Worm (Caenorhabditis elegans): ENCODE measurements around the gene ddx-46.

ce11 chrIV:1255632-1256031 lies 53.8 kb downstream of the ddx-46 start, which contains the start of gene clec-167:
- TF ChIP-seq unc-86 (tag; optimal IDR thresholded peaks at IDR 0.05) (no peak), C08G9.2 (tag; optimal IDR thresholded peaks at IDR 0.05) (no peak), ama-1 (optimal IDR thresholded peaks at IDR 0.05) (no peak), che-1 (tag; optimal IDR thresholded peaks at IDR 0.05) (no peak), nhr-11 (tag; optimal IDR thresholded peaks at IDR 0.05) (no peak), F13H6.1 (tag; optimal IDR thresholded peaks at IDR 0.05) (no peak), pag-3 (tag; optimal IDR thresholded peaks at IDR 0.05; ENCODE audit: borderline replicate concordance) (no peak), ceh-45 (GFP tag; IDR thresholded peaks at IDR 0.05) (no peak), dmd-4 (tag; optimal IDR thresholded peaks at IDR 0.05; ENCODE audit: borderline replicate concordance) (no peak), pqm-1 (tag; optimal IDR thresholded peaks at IDR 0.05) (no peak), ceh-19 (GFP tag; optimal IDR thresholded peaks at IDR 0.05) (no peak), C38D4.7 (GFP tag; optimal IDR thresholded peaks at IDR 0.05) (no peak)
